Fruit fly (Drosophila melanogaster): ENCODE results near the gene CG3402.

The CG3402 gene

DNA sequence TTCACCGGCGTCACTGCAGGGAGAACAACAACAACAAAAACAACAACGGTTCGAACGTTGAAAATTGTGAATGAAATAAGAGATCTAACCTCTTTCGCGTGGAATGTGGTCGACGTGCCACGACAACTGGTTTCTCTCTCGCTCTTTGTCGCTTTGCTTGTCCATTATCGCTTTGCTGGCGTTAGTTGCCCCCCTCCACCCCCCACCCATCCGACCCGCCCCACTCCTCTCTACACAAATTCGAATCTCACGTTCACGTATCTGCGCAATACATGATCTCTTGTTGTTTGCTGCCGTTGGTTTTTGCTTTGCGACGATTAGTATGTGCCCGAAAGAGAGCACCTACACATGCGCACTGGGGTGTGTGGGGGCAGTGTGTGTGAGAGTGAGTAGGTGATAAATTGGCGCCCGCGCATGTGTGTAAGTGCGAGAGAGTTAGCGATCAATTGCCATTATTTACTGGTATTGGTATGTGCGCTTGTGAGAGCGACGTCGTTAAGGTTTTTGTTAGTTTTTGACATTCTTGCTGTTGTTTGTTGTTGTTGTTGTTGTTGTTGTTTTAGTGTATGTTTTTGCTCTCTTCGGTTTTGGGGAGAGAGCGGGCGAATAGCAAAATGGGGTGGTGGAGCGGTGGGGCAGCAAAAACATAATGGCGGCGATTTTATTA is 36.1 kb downstream of the CG3402 start (continued):
- TF ChIP-seq CG14667 (GFP tag; IDR thresholded peaks at IDR 0.05) = no peak
- peak in 1 of 3 experiments; percentile 74 for TF ChIP-seq lola (GFP tag; optimal IDR thresholded peaks at IDR 0.05)
- TF ChIP-seq HmgZ (tag; optimal IDR thresholded peaks at IDR 0.05) = peak; percentile 74
- no peak for TF ChIP-seq Side (GFP tag; optimal IDR thresholded peaks at IDR 0.05)
- TF ChIP-seq CG2678 (tag; optimal IDR thresholded peaks at IDR 0.05) = no peak
- TF ChIP-seq CG33213 (GFP tag; optimal IDR thresholded peaks at IDR 0.05) = no peak
- no peak for TF ChIP-seq CG9876 (GFP tag; optimal IDR thresholded peaks at IDR 0.05)
- no peak for TF ChIP-seq CG7786 (GFP tag; optimal IDR thresholded peaks at IDR 0.05)
- TF ChIP-seq CG12071 (GFP tag; optimal IDR thresholded peaks at IDR 0.05) = no peak
- no peak for TF ChIP-seq CG12219 (GFP tag; optimal IDR thresholded peaks at IDR 0.05)
- no peak for TF ChIP-seq prd (optimal IDR thresholded peaks at IDR 0.05)
- no peak for TF ChIP-seq prd (GFP tag; IDR thresholded peaks at IDR 0.05)
- peak; percentile 79 for TF ChIP-seq CG8478 (optimal IDR thresholded peaks at IDR 0.05)
- no peak for TF ChIP-seq dmrt99B (tag; optimal IDR thresholded peaks at IDR 0.05)
- TF ChIP-seq croc (GFP tag; conservative IDR thresholded peaks at IDR 0.05) = no peak
- no peak for TF ChIP-seq da (GFP tag; optimal IDR thresholded peaks at IDR 0.05)
- no peak for TF ChIP-seq CG8944 (GFP tag; optimal IDR thresholded peaks at IDR 0.05)
- TF ChIP-seq gcm2 (GFP tag; optimal IDR thresholded peaks at IDR 0.05) = no peak
- TF ChIP-seq CG34224 (GFP tag; IDR thresholded peaks at IDR 0.05; ENCODE audit: partially characterized antibody) = 0 out of 3 replicates have a peak, but pooled peaks have one; percentile 35
- no peak for TF ChIP-seq CG43689 (GFP tag; IDR thresholded peaks at IDR 0.05)
- TF ChIP-seq CG10654 (GFP tag; optimal IDR thresholded peaks at IDR 0.05) = no peak
- no peak for TF ChIP-seq B-H1 (GFP tag; IDR thresholded peaks at IDR 0.05)
- no peak for TF ChIP-seq pzg (GFP tag; optimal IDR thresholded peaks at IDR 0.05)
- TF ChIP-seq bsh (GFP tag; optimal IDR thresholded peaks at IDR 0.05) = no peak
- TF ChIP-seq CG31441 (GFP tag; IDR thresholded peaks at IDR 0.05) = no peak
- TF ChIP-seq CG17568 (GFP tag; optimal IDR thresholded peaks at IDR 0.05) = no peak
- TF ChIP-seq Oli (tag; optimal IDR thresholded peaks at IDR 0.05) = no peak
- no peak for TF ChIP-seq CG13424 (tag; optimal IDR thresholded peaks at IDR 0.05)
- TF ChIP-seq CG7928 (GFP tag; optimal IDR thresholded peaks at IDR 0.05) = no peak
- no peak for TF ChIP-seq CG10209 (GFP tag; optimal IDR thresholded peaks at IDR 0.05)
- TF ChIP-seq CG6854 (GFP tag; optimal IDR thresholded peaks at IDR 0.05) = no peak
- TF ChIP-seq tgo (GFP tag; IDR thresholded peaks at IDR 0.05) = no peak

DNA sequence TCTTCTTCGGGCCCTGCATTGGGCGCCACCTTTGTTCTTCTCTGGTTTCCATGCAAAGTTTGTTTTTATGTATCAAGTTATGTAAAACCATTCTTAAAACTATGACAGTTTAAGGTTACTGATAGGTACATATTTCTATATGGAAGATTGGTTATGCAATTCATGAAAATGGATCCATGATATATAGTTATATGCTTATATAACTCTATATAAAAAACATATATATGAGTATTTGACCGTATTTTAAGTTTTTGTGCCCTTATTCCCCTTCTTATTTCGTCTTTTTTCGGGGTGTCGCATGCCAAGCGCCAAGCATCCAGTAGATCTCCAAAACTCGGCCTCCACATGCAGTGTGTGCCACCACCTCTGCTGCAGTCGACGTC is 36.6 kb downstream of the CG3402 start:
- TF ChIP-seq Drgx (GFP tag; IDR thresholded peaks at IDR 0.05) = no peak
- peak; percentile 70 for TF ChIP-seq sens (GFP tag)
- no peak for TF ChIP-seq HLH54F (GFP tag; optimal IDR thresholded peaks at IDR 0.05)
- TF ChIP-seq Pdp1 (GFP tag; optimal IDR thresholded peaks at IDR 0.05) = peak in 1 of 2 experiments; percentile 95
- TF ChIP-seq maf-S (GFP tag; optimal IDR thresholded peaks at IDR 0.05) = no peak
- no peak for TF ChIP-seq luna (GFP tag; optimal IDR thresholded peaks at IDR 0.05)
- peak; percentile 6 for TF ChIP-seq HLHmδ (GFP tag; optimal IDR thresholded peaks at IDR 0.05)
- TF ChIP-seq CG6813 (GFP tag; optimal IDR thresholded peaks at IDR 0.05) = peak; percentile 45
- peak; percentile 32 for TF ChIP-seq CG6765 (GFP tag; optimal IDR thresholded peaks at IDR 0.05)
- no peak for TF ChIP-seq GATAe (GFP tag; conservative IDR thresholded peaks at IDR 0.05)

Data from whole organism, embryonic.